Fruit fly (Drosophila melanogaster): ENCODE data around the gene CG13984.

DNA sequence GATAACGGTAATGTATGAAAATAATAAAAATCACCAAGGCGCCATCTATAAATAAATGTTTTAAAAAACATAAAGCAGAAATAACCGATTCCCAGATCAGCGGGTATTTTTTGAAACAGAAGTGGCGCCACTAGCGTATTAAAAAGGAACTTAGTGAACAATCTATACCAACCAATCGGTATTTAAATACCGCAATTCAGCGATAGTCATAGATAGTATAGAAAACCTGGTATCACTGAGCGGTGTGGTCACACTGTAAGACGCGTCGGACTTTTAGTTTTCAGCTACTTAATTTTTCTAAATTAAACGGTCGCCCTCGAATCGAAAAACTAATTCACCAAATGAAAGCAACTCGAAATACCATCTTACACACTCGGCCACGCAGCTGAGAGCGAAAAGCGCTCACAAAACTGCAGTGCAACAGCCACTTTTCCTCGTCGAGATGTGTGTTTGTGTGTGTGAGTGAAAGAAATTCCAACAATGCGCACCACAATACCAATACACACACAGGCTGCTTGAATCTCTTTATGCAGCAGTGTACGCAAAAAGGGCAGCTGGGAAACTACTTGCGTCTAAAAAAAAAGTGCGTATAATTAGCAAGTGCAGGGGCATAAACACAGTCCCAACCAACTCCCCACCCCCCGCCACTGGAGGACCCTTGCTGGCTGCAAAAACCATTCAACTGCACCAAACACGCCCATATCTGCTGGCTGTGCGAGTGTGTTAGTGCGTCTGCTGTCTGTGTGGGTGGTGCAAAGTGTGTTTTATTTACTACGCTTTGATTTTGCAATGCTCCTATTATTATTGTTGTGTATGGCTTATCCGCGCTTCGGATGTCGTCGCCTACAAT, 15.1 kb downstream of the CG13984 start, which contains the start of gene PDZ-GEF:
- TF ChIP-seq CG8301 (tag; optimal IDR thresholded peaks at IDR 0.05) (no peak), fd96Ca (GFP tag; IDR thresholded peaks at IDR 0.05) (no peak), D1 (tag; optimal IDR thresholded peaks at IDR 0.05) (no peak), CG34367 (tag; optimal IDR thresholded peaks at IDR 0.05) (no peak), CG17806 (tag; optimal IDR thresholded peaks at IDR 0.05) (no peak), EcR (GFP tag; optimal IDR thresholded peaks at IDR 0.05) (no peak), CG10348 (GFP tag; IDR thresholded peaks at IDR 0.05) (no peak), CG15710 (tag; optimal IDR thresholded peaks at IDR 0.05) (no peak), CG8159 (tag; optimal IDR thresholded peaks at IDR 0.05) (no peak)
